Worm (Caenorhabditis elegans) whole organism, L4 larva: ENCODE measurements around the gene ykt-6.
A peak's percentile ranks its signal among the peaks of the same experiment; 100 is the strongest.

Experiments used
- F44E2.7 ChIP-seq: fragments of 200-800 bp; sonication (Bioruptor generic); IDR thresholded peaks from 2 replicates; pipeline ENCODE4 v2.1.2; 2022; ENCODE audit warnings: missing genetic modification characterization, missing compliant biosample characterization
- F49E8.2 ChIP-seq: sonication (generic microtip); optimal IDR thresholded peaks from 2 replicates; lab custom pipeline; 2016; ENCODE audit warnings: missing compliant biosample characterization, mild to moderate bottlenecking, missing genetic modification characterization, borderline replicate concordance
- R02D3.7 ChIP-seq: fragments of 150-350 bp; sonication (generic microtip); optimal IDR thresholded peaks from 3 replicates; lab custom pipeline; 2014; ENCODE audit warnings: missing biosample characterization, missing genetic modification characterization
- T20F7.1 ChIP-seq: fragments of 200-800 bp; sonication (Bioruptor generic); optimal IDR thresholded peaks from 2 replicates; lab custom pipeline; 2018; ENCODE audit warnings: mild to moderate bottlenecking, missing genetic modification characterization, missing compliant biosample characterization
- T26A8.4 ChIP-seq: fragments of 200-800 bp; sonication (Bioruptor generic); IDR thresholded peaks from 2 replicates; pipeline ENCODE4 v1.3.6; 2022; ENCODE audit warnings: missing genetic modification characterization, missing compliant biosample characterization
- Y75B8A.6 ChIP-seq: fragments of 200-800 bp; sonication (Bioruptor generic); IDR thresholded peaks from 2 replicates; pipeline ENCODE4 v1.3.6; 2022; ENCODE audit warnings: missing genetic modification reagents, missing genetic modification characterization, missing compliant biosample characterization
- ZK546.5 ChIP-seq, 2 experiments: sonication (generic microtip); optimal IDR thresholded peaks; 2 replicates each; lab custom pipeline; 2017; ENCODE audit warnings: missing biosample characterization in 2 of 2, missing genetic modification characterization in 2 of 2
- aha-1 ChIP-seq: fragments of 150-350 bp; peaks from one replicate; lab custom pipeline; 2014; ENCODE audit warnings: missing biosample characterization, missing genetic modification characterization
- aly-2 ChIP-seq: sonication (generic microtip); optimal IDR thresholded peaks from 2 replicates; lab custom pipeline; 2018; ENCODE audit warnings: missing biosample characterization, missing genetic modification characterization
- ama-1 ChIP-seq: fragments of 150-350 bp; optimal IDR thresholded peaks from 2 replicates; lab custom pipeline; 2014; ENCODE audit warnings: inconsistent platforms, mixed read lengths
- ceh-20 ChIP-seq: fragments of 200-800 bp; sonication (Bioruptor generic); IDR thresholded peaks from 2 replicates; pipeline ENCODE4 v1.3.6; 2022; ENCODE audit warnings: missing genetic modification reagents, missing genetic modification characterization, missing compliant biosample characterization
- ceh-28 ChIP-seq: fragments of 150-350 bp; optimal IDR thresholded peaks from 2 replicates; lab custom pipeline; 2014; ENCODE audit warnings: missing biosample characterization, missing genetic modification reagents, missing genetic modification characterization
- ceh-44 ChIP-seq: fragments of 200-800 bp; sonication (Bioruptor generic); IDR thresholded peaks from 2 replicates; pipeline ENCODE4 v1.3.6; 2022; ENCODE audit warnings: missing genetic modification reagents, missing genetic modification characterization, missing compliant biosample characterization
- ceh-62 ChIP-seq: sonication (generic microtip); optimal IDR thresholded peaks from 2 replicates; lab custom pipeline; 2017; ENCODE audit warnings: missing biosample characterization, missing genetic modification characterization
- ceh-82 ChIP-seq: sonication (generic microtip); optimal IDR thresholded peaks from 2 replicates; lab custom pipeline; 2017; ENCODE audit warnings: missing biosample characterization, missing genetic modification characterization
- cey-2 ChIP-seq: sonication (generic microtip); optimal IDR thresholded peaks from 3 replicates; lab custom pipeline; 2017; ENCODE audit warnings: missing genetic modification characterization, mild to moderate bottlenecking, missing compliant biosample characterization, antibody characterized with exemption, borderline replicate concordance; ENCODE audit not compliant: insufficient read depth
- daf-12 ChIP-seq: fragments of 150-350 bp; optimal IDR thresholded peaks from 2 replicates; lab custom pipeline; 2014; ENCODE audit warnings: missing biosample characterization, missing genetic modification reagents, missing genetic modification characterization
- daf-16 ChIP-seq, 3 experiments: sonication (generic microtip); optimal IDR thresholded peaks; 2 replicates each; lab custom pipeline; 2016 to 2017; ENCODE audit warnings: missing genetic modification characterization in 3 of 3, missing genetic modification reagents in 3 of 3, mild to moderate bottlenecking in 2 of 3, missing compliant biosample characterization in 2 of 3, missing biosample characterization in 1 of 3, moderate library complexity in 1 of 3
- daf-8 ChIP-seq: fragments of 200-800 bp; sonication (Bioruptor generic); IDR thresholded peaks from 2 replicates; pipeline ENCODE4 v1.3.6; 2022; ENCODE audit warnings: missing genetic modification characterization, missing compliant biosample characterization
- dmd-9 ChIP-seq: fragments of 200-800 bp; sonication (Bioruptor generic); IDR thresholded peaks from 2 replicates; pipeline ENCODE4 v1.3.6; 2022; ENCODE audit warnings: missing genetic modification reagents, missing genetic modification characterization, missing compliant biosample characterization
- dpl-1 ChIP-seq: fragments of 150-350 bp; optimal IDR thresholded peaks from 2 replicates; lab custom pipeline; 2014; ENCODE audit warnings: missing biosample characterization, missing genetic modification reagents, missing genetic modification characterization
- egl-27 ChIP-seq: sonication (generic microtip); optimal IDR thresholded peaks from 3 replicates; lab custom pipeline; 2017; ENCODE audit warnings: missing biosample characterization, missing genetic modification reagents, missing genetic modification characterization
- fos-1 ChIP-seq: fragments of 150-350 bp; optimal IDR thresholded peaks from 2 replicates; lab custom pipeline; 2014; ENCODE audit warnings: missing biosample characterization, missing genetic modification characterization
- gei-8 ChIP-seq: fragments of 200-800 bp; sonication (Bioruptor generic); optimal IDR thresholded peaks from 2 replicates; lab custom pipeline; 2018; ENCODE audit warnings: mild to moderate bottlenecking, missing genetic modification characterization, missing compliant biosample characterization
- hlh-11 ChIP-seq: fragments of 200-800 bp; sonication (Bioruptor generic); optimal IDR thresholded peaks from 2 replicates; lab custom pipeline; 2018; ENCODE audit warnings: mild to moderate bottlenecking, missing genetic modification characterization, missing compliant biosample characterization
- hmg-1.1 ChIP-seq: fragments of 200-800 bp; sonication (Bioruptor generic); IDR thresholded peaks from 2 replicates; pipeline ENCODE4 v1.3.6; 2022; ENCODE audit warnings: missing genetic modification reagents, missing genetic modification characterization, missing compliant biosample characterization
- lin-15B ChIP-seq: fragments of 150-350 bp; sonication (generic microtip); optimal IDR thresholded peaks from 3 replicates; lab custom pipeline; 2014; ENCODE audit warnings: missing biosample characterization, missing genetic modification characterization
- lin-38 ChIP-seq: fragments of 200-800 bp; sonication (Bioruptor generic); IDR thresholded peaks from 2 replicates; pipeline ENCODE4 v1.3.6; 2022; ENCODE audit warnings: missing genetic modification reagents, missing genetic modification characterization, missing compliant biosample characterization
- madf-9 ChIP-seq: fragments of 200-800 bp; sonication (Bioruptor generic); conservative IDR thresholded peaks from 2 replicates; pipeline ENCODE4 v1.3.6; 2022; ENCODE audit warnings: missing genetic modification reagents, missing genetic modification characterization, missing compliant biosample characterization
- mdt-29 ChIP-seq: fragments of 200-800 bp; sonication (Bioruptor generic); IDR thresholded peaks from 2 replicates; pipeline ENCODE4 v1.3.6; 2022; ENCODE audit warnings: missing genetic modification reagents, missing genetic modification characterization, missing compliant biosample characterization
- mxl-2 ChIP-seq: fragments of 200-800 bp; sonication (Bioruptor generic); conservative IDR thresholded peaks from 2 replicates; pipeline ENCODE4 v1.3.6; 2022; ENCODE audit warnings: missing genetic modification reagents, missing genetic modification characterization, missing compliant biosample characterization
- mxl-3 ChIP-seq: fragments of 200-800 bp; sonication (Bioruptor generic); optimal IDR thresholded peaks from 2 replicates; lab custom pipeline; 2018; ENCODE audit warnings: mild to moderate bottlenecking, missing genetic modification characterization, missing compliant biosample characterization
- nhr-10 ChIP-seq: fragments of 150-350 bp; optimal IDR thresholded peaks from 2 replicates; lab custom pipeline; 2014; ENCODE audit warnings: missing biosample characterization, missing genetic modification characterization
- nhr-102 ChIP-seq: sonication (generic microtip); optimal IDR thresholded peaks from 2 replicates; lab custom pipeline; 2016; ENCODE audit warnings: mild to moderate bottlenecking, missing genetic modification characterization, moderate library complexity, missing compliant biosample characterization
- nhr-237 ChIP-seq: sonication (generic microtip); optimal IDR thresholded peaks from 2 replicates; lab custom pipeline; 2017; ENCODE audit warnings: missing biosample characterization, missing genetic modification characterization
- nhr-25 ChIP-seq: sonication (generic microtip); optimal IDR thresholded peaks from 2 replicates; lab custom pipeline; 2017; ENCODE audit warnings: missing genetic modification characterization, mild to moderate bottlenecking, missing compliant biosample characterization, antibody characterized with exemption, moderate library complexity, borderline replicate concordance; ENCODE audit not compliant: insufficient read depth
- nhr-28 ChIP-seq: fragments of 150-350 bp; optimal IDR thresholded peaks from 2 replicates; lab custom pipeline; 2014; ENCODE audit warnings: missing biosample characterization, missing genetic modification characterization
- nhr-42 ChIP-seq: fragments of 200-800 bp; sonication (Bioruptor generic); IDR thresholded peaks from 2 replicates; pipeline ENCODE4 v1.3.6; 2022; ENCODE audit warnings: missing genetic modification characterization, missing compliant biosample characterization
- nhr-6 ChIP-seq: fragments of 150-350 bp; optimal IDR thresholded peaks from 2 replicates; lab custom pipeline; 2014; ENCODE audit warnings: missing biosample characterization, missing genetic modification characterization
- nhr-76 ChIP-seq: fragments of 150-350 bp; optimal IDR thresholded peaks from 2 replicates; lab custom pipeline; 2014; ENCODE audit warnings: missing biosample characterization, missing genetic modification characterization
- sdz-12 ChIP-seq: fragments of 200-800 bp; sonication (Bioruptor generic); optimal IDR thresholded peaks from 2 replicates; lab custom pipeline; 2018; ENCODE audit warnings: mild to moderate bottlenecking, missing genetic modification characterization, missing compliant biosample characterization
- set-16 ChIP-seq: fragments of 200-800 bp; sonication (Bioruptor generic); IDR thresholded peaks from 2 replicates; pipeline ENCODE4 v1.3.6; 2022; ENCODE audit warnings: missing genetic modification reagents, missing genetic modification characterization, missing compliant biosample characterization
- snpc-4 ChIP-seq: fragments of 150-350 bp; optimal IDR thresholded peaks from 2 replicates; lab custom pipeline; 2014; ENCODE audit warnings: missing biosample characterization, missing genetic modification characterization
- spr-1 ChIP-seq: sonication (generic microtip); optimal IDR thresholded peaks from 2 replicates; lab custom pipeline; 2016; ENCODE audit warnings: mild to moderate bottlenecking, missing genetic modification characterization, missing compliant biosample characterization
- spr-3 ChIP-seq: fragments of 200-800 bp; sonication (Bioruptor generic); optimal IDR thresholded peaks from 2 replicates; lab custom pipeline; 2018; ENCODE audit warnings: mild to moderate bottlenecking, missing genetic modification characterization, missing compliant biosample characterization
- tra-1 ChIP-seq: fragments of 200-800 bp; sonication (Bioruptor generic); IDR thresholded peaks from 2 replicates; pipeline ENCODE4 v1.3.6; 2022; ENCODE audit warnings: missing genetic modification reagents, missing genetic modification characterization, missing compliant biosample characterization
- unc-62 ChIP-seq, 3 experiments: fragments of 150-350 bp in 1 of 3; sonication (generic microtip); optimal IDR thresholded peaks in 2 of 3; peaks in 1 of 3; 1 replicate in 1 of 3; 2 replicates in 2 of 3; lab custom pipeline; 2014 to 2017; ENCODE audit warnings: missing biosample characterization in 3 of 3, missing genetic modification characterization in 3 of 3, missing genetic modification reagents in 3 of 3, missing genotype in 1 of 3
- vab-7 ChIP-seq: fragments of 200-800 bp; sonication (Bioruptor generic); IDR thresholded peaks from 2 replicates; pipeline ENCODE4 v1.3.6; 2022; ENCODE audit warnings: missing genetic modification reagents, missing genetic modification characterization, missing compliant biosample characterization
- zfp-3 ChIP-seq: fragments of 200-800 bp; sonication (Bioruptor generic); conservative IDR thresholded peaks from 2 replicates; pipeline ENCODE4 v1.3.6; 2022; ENCODE audit warnings: missing genetic modification reagents, missing genetic modification characterization, missing compliant biosample characterization
- ztf-11 ChIP-seq: fragments of 150-350 bp; optimal IDR thresholded peaks from 2 replicates; lab custom pipeline; 2014; ENCODE audit warnings: missing biosample characterization, missing genetic modification characterization
- ztf-7 ChIP-seq: fragments of 150-350 bp; optimal IDR thresholded peaks from 2 replicates; lab custom pipeline; 2014; ENCODE audit warnings: missing biosample characterization, missing genetic modification characterization

The ykt-6 gene

ce11 chrIII:7336214-7336613 lies 48.8 kb upstream of the ykt-6 start, which contains the start of gene gsp-2 (continued):
- peak in 1 of 2 experiments; percentile 96 for TF ChIP-seq unc-62 (GFP tag; optimal IDR thresholded peaks at IDR 0.05 in 1 of 2; lab: Kevin White, UChicago)
- no peak for TF ChIP-seq unc-62 (tag; optimal IDR thresholded peaks at IDR 0.05; lab: Kevin White, UChicago)
- peak; percentile 40; the same call in 1 of the 2 replicates for TF ChIP-seq set-16 (GFP tag; lab: Robert Waterston, UW)
- TF ChIP-seq tra-1 (GFP tag; lab: Robert Waterston, UW): no peak
- peak; percentile 18 for TF ChIP-seq nhr-25 (tag; lab: Kevin White, UChicago)
- peak in 1 of 2 experiments; percentile 88 for TF ChIP-seq ZK546.5 (tag; optimal IDR thresholded peaks at IDR 0.05; lab: Kevin White, UChicago)
- TF ChIP-seq ceh-82: no peak
- no peak for TF ChIP-seq nhr-76 (tag; lab: Kevin White, UChicago)
- TF ChIP-seq ceh-62: no peak
- TF ChIP-seq egl-27 (tag; lab: Kevin White, UChicago): no peak
- TF ChIP-seq T26A8.4 (GFP tag; lab: Robert Waterston, UW): peak; percentile 30; the same call in 1 of the 2 replicates
- peak; percentile 73 for TF ChIP-seq zfp-3
- no peak for TF ChIP-seq sdz-12 (GFP tag; lab: Kevin White, UChicago)
- no peak for TF ChIP-seq ztf-7 (tag; lab: Kevin White, UChicago)
- TF ChIP-seq lin-15B (tag; lab: Kevin White, UChicago): no peak
- TF ChIP-seq madf-9 (GFP tag; lab: Robert Waterston, UW): no peak
- TF ChIP-seq gei-8: no peak
- TF ChIP-seq hlh-11 (tag; lab: Kevin White, UChicago): peak; percentile 86
- no peak for TF ChIP-seq spr-1 (tag; lab: Kevin White, UChicago)
- TF ChIP-seq vab-7: no peak
- no peak for TF ChIP-seq cey-2 (tag; lab: Kevin White, UChicago)
- TF ChIP-seq F44E2.7 (GFP tag; lab: Robert Waterston, UW): no peak
- TF ChIP-seq ceh-20 (GFP tag; lab: Robert Waterston, UW): no peak
- TF ChIP-seq daf-8 (GFP tag; lab: Robert Waterston, UW): no peak
- peak; percentile 20 for TF ChIP-seq nhr-102 (tag; lab: Kevin White, UChicago)
- peak; percentile 68 for TF ChIP-seq mdt-29 (GFP tag; lab: Robert Waterston, UW)
- no peak for TF ChIP-seq nhr-10 (tag; lab: Kevin White, UChicago)
- TF ChIP-seq F49E8.2 (tag; lab: Kevin White, UChicago): no peak
- no peak for TF ChIP-seq nhr-237
- TF ChIP-seq aly-2 (tag; lab: Kevin White, UChicago): no peak
- no peak for TF ChIP-seq dmd-9
- no peak for TF ChIP-seq ceh-28 (tag; lab: Kevin White, UChicago)
- TF ChIP-seq mxl-2 (GFP tag; lab: Robert Waterston, UW): no peak
- peak; percentile 86 for TF ChIP-seq lin-38
- TF ChIP-seq ceh-44: no peak
- peak; percentile 55 for TF ChIP-seq mxl-3
- peak; percentile 73 for TF ChIP-seq nhr-6 (tag; lab: Kevin White, UChicago)
- peak; percentile 43 for TF ChIP-seq T20F7.1 (GFP tag; lab: Kevin White, UChicago)
- TF ChIP-seq fos-1 (tag; lab: Kevin White, UChicago): no peak
- no peak for TF ChIP-seq ztf-11 (tag; lab: Kevin White, UChicago)
- TF ChIP-seq nhr-28 (tag; lab: Kevin White, UChicago): peak; percentile 62
- TF ChIP-seq daf-12 (tag; lab: Kevin White, UChicago): no peak
- no peak for TF ChIP-seq R02D3.7
- TF ChIP-seq spr-3 (GFP tag; lab: Kevin White, UChicago): no peak
- TF ChIP-seq daf-16 (GFP tag; optimal IDR thresholded peaks at IDR 0.05; lab: Kevin White, UChicago): no peak
- peak; percentile 64 for TF ChIP-seq daf-16 (tag; optimal IDR thresholded peaks at IDR 0.05; lab: Kevin White, UChicago)
- TF ChIP-seq Y75B8A.6 (GFP tag; lab: Robert Waterston, UW): peak; percentile 63; the same call in 1 of the 2 replicates
- peak; percentile 7 for TF ChIP-seq ama-1 (lab: Kevin White, UChicago)
- peak; percentile 66 for TF ChIP-seq hmg-1.1 (GFP tag; lab: Robert Waterston, UW)
- peak; percentile 97 for TF ChIP-seq aha-1
- TF ChIP-seq nhr-42 (GFP tag; lab: Robert Waterston, UW): no peak
- TF ChIP-seq snpc-4 (tag; lab: Kevin White, UChicago): no peak
- TF ChIP-seq dpl-1 (GFP tag; lab: Kevin White, UChicago): peak; percentile 64
